Worm (Caenorhabditis elegans) whole organism, midembryonic: Measurements from ENCODE around the gene F41G3.6.

ENCODE experiments used
- T22C8.4 ChIP-seq: fragments of 200-800 bp; sonication (Bioruptor generic); IDR thresholded peaks from 2 replicates; pipeline ENCODE4 v1.3.6; 2022; ENCODE audit warnings: missing genetic modification characterization, missing compliant biosample characterization
- cog-1 ChIP-seq: sonication (generic microtip); optimal IDR thresholded peaks from 2 replicates; lab custom pipeline; 2016; ENCODE audit warnings: missing genetic modification characterization, missing compliant biosample characterization
- flt-1 ChIP-seq: fragments of 200-800 bp; sonication (Bioruptor generic); IDR thresholded peaks from 2 replicates; pipeline ENCODE4 v1.3.6; 2022; ENCODE audit warnings: missing genetic modification characterization, missing compliant biosample characterization
- klf-2 ChIP-seq: fragments of 200-800 bp; sonication (Bioruptor generic); conservative IDR thresholded peaks from 2 replicates; pipeline ENCODE4 v1.3.6; 2022; ENCODE audit warnings: missing genetic modification reagents, missing genetic modification characterization, missing compliant biosample characterization
- med-1 ChIP-seq: sonication (generic microtip); optimal IDR thresholded peaks from 2 replicates; lab custom pipeline; 2017; ENCODE audit warnings: missing genetic modification characterization, mild to moderate bottlenecking, missing compliant biosample characterization, antibody characterized with exemption, missing genetic modification reagents; ENCODE audit not compliant: insufficient read depth
- ref-1 ChIP-seq: fragments of 200-800 bp; sonication (Bioruptor generic); conservative IDR thresholded peaks from 2 replicates; pipeline ENCODE4 v1.3.6; 2022; ENCODE audit warnings: missing genetic modification reagents, missing genetic modification characterization, missing compliant biosample characterization
- tab-1 ChIP-seq: fragments of 200-800 bp; sonication (Bioruptor generic); IDR thresholded peaks from 2 replicates; pipeline ENCODE4 v1.3.6; 2022; ENCODE audit warnings: missing genetic modification characterization, missing compliant biosample characterization
- ztf-23 ChIP-seq: fragments of 200-800 bp; sonication (Bioruptor generic); IDR thresholded peaks from 2 replicates; pipeline ENCODE4 v1.3.6; 2022; ENCODE audit warnings: missing genetic modification reagents, missing genetic modification characterization, missing compliant biosample characterization
- ztf-29 ChIP-seq: fragments of 200-800 bp; sonication (Bioruptor generic); IDR thresholded peaks from 2 replicates; pipeline ENCODE4 v1.3.6; 2022; ENCODE audit warnings: missing genetic modification reagents, missing genetic modification characterization, missing compliant biosample characterization

The F41G3.6 gene

ce11 chrII:6710596-6710995, 32.1 kb upstream of the F41G3.6 start:
- TF ChIP-seq ztf-23 (GFP tag; lab: Robert Waterston, UW) (no peak; the same call in 1 of the 2 replicates), flt-1 (GFP tag; lab: Robert Waterston, UW) (no peak), cog-1 (no peak), ref-1 (GFP tag; lab: Robert Waterston, UW) (no peak), klf-2 (GFP tag; lab: Robert Waterston, UW) (no peak), T22C8.4 (no peak), med-1 (GFP tag; lab: Kevin White, UChicago) (no peak), tab-1 (GFP tag; lab: Robert Waterston, UW) (no peak), ztf-29 (GFP tag; lab: Robert Waterston, UW) (no peak)

- TF ChIP-seq tab-1 (GFP tag; lab: Robert Waterston, UW) (no peak), klf-2 (GFP tag; lab: Robert Waterston, UW) (no peak), ztf-23 (GFP tag; lab: Robert Waterston, UW) (no peak), ref-1 (GFP tag; lab: Robert Waterston, UW) (no peak), T22C8.4 (no peak), med-1 (GFP tag; lab: Kevin White, UChicago) (no peak), flt-1 (GFP tag; lab: Robert Waterston, UW) (no peak), cog-1 (no peak), ztf-29 (GFP tag; lab: Robert Waterston, UW) (no peak)
Measured at ce11 chrII:6712177-6712981, 30.3 kb upstream of the F41G3.6 start, which contains the start of the genes dpy-10 and T14B4.19. dpy-10 (minus strand) TSS chrII:6712227. T14B4.19 (minus strand) TSS chrII:6712931.

ce11 chrII:6713003-6713402, 29.7 kb upstream of the F41G3.6 start:
- no peak for TF ChIP-seq ztf-23 (GFP tag; lab: Robert Waterston, UW)

- TF ChIP-seq ref-1 (GFP tag; lab: Robert Waterston, UW) (no peak), T22C8.4 (no peak), ztf-23 (GFP tag; lab: Robert Waterston, UW) (no peak), cog-1 (no peak), flt-1 (GFP tag; lab: Robert Waterston, UW) (no peak), ztf-29 (GFP tag; lab: Robert Waterston, UW) (no peak), tab-1 (GFP tag; lab: Robert Waterston, UW) (no peak), klf-2 (GFP tag; lab: Robert Waterston, UW) (no peak), med-1 (GFP tag; lab: Kevin White, UChicago) (no peak)
Measured at ce11 chrII:6713832-6714342, 28.8 kb upstream of the F41G3.6 start, which contains the start of gene dpy-2. dpy-2 (plus strand) TSS chrII:6714292.

ce11 chrII:6715853-6716252, 26.9 kb upstream of the F41G3.6 start:
- no peak for TF ChIP-seq ztf-29 (GFP tag; lab: Robert Waterston, UW)
- TF ChIP-seq klf-2 (GFP tag; lab: Robert Waterston, UW), result no peak
- TF ChIP-seq tab-1 (GFP tag; lab: Robert Waterston, UW), result no peak
- no peak for TF ChIP-seq med-1 (GFP tag; lab: Kevin White, UChicago)
- no peak for TF ChIP-seq T22C8.4
- TF ChIP-seq ztf-23 (GFP tag; lab: Robert Waterston, UW), result no peak
- no peak for TF ChIP-seq cog-1

ce11 chrII:6716638-6717037, 26.1 kb upstream of the F41G3.6 start, which contains the start of the genes T14B4.5 and T14B4.20:
T14B4.5 (plus strand) TSS chrII:6716863.
T14B4.20 (plus strand) TSS chrII:6716901.
- TF ChIP-seq med-1 (GFP tag; lab: Kevin White, UChicago) (no peak), ztf-29 (GFP tag; lab: Robert Waterston, UW) (no peak), cog-1 (no peak), T22C8.4 (no peak), klf-2 (GFP tag; lab: Robert Waterston, UW) (no peak), tab-1 (GFP tag; lab: Robert Waterston, UW) (no peak), ref-1 (GFP tag; lab: Robert Waterston, UW) (no peak), ztf-23 (GFP tag; lab: Robert Waterston, UW) (no peak)

- no peak for TF ChIP-seq flt-1 (GFP tag; lab: Robert Waterston, UW)
- TF ChIP-seq ref-1 (GFP tag; lab: Robert Waterston, UW), result no peak
- no peak for TF ChIP-seq tab-1 (GFP tag; lab: Robert Waterston, UW)
- no peak for TF ChIP-seq T22C8.4
- TF ChIP-seq med-1 (GFP tag; lab: Kevin White, UChicago), result no peak
- TF ChIP-seq klf-2 (GFP tag; lab: Robert Waterston, UW), result no peak
- TF ChIP-seq ztf-23 (GFP tag; lab: Robert Waterston, UW), result no peak
- TF ChIP-seq ztf-29 (GFP tag; lab: Robert Waterston, UW), result no peak
- no peak for TF ChIP-seq cog-1
Measured at ce11 chrII:6718221-6718620, 24.5 kb upstream of the F41G3.6 start, which contains the start of gene tsp-10. tsp-10 (plus strand) TSS chrII:6718586.

ce11 chrII:6721581-6721980, 21.1 kb upstream of the F41G3.6 start:
- TF ChIP-seq med-1 (GFP tag; lab: Kevin White, UChicago) (peak; percentile 9), T22C8.4 (no peak), ztf-29 (GFP tag; lab: Robert Waterston, UW) (0 out of 2 replicates have a peak, but pooled peaks have one; percentile 45), tab-1 (GFP tag; lab: Robert Waterston, UW) (peak; percentile 70; the same call in 1 of the 2 replicates), ztf-23 (GFP tag; lab: Robert Waterston, UW) (peak; percentile 85), klf-2 (GFP tag; lab: Robert Waterston, UW) (no peak), ref-1 (GFP tag; lab: Robert Waterston, UW) (no peak), flt-1 (GFP tag; lab: Robert Waterston, UW) (peak; percentile 65; the same call in 1 of the 2 replicates), cog-1 (no peak)

- no peak for TF ChIP-seq ref-1 (GFP tag; lab: Robert Waterston, UW)
- TF ChIP-seq flt-1 (GFP tag; lab: Robert Waterston, UW), result no peak
- TF ChIP-seq klf-2 (GFP tag; lab: Robert Waterston, UW), result no peak
- TF ChIP-seq T22C8.4, result no peak
Measured at ce11 chrII:6726814-6727213, 15.9 kb upstream of the F41G3.6 start.
